Worm (Caenorhabditis elegans): ENCODE data around the gene lipl-1.

- TF ChIP-seq ceh-16 (tag; optimal IDR thresholded peaks at IDR 0.05) (no peak), aly-2 (tag; optimal IDR thresholded peaks at IDR 0.05) (no peak), unc-39 (tag; optimal IDR thresholded peaks at IDR 0.05) (no peak), lin-39 (tag; optimal IDR thresholded peaks at IDR 0.05) (no peak), snpc-4 (tag; optimal IDR thresholded peaks at IDR 0.05) (no peak), ama-1 (optimal IDR thresholded peaks at IDR 0.05) (no peak), unc-55 (GFP tag; optimal IDR thresholded peaks at IDR 0.05) (no peak), elt-1 (tag; optimal IDR thresholded peaks at IDR 0.05) (no peak), nhr-11 (tag; optimal IDR thresholded peaks at IDR 0.05) (no peak), mab-5 (tag; optimal IDR thresholded peaks at IDR 0.05) (no peak)
Measured at ce11 chrV:12906732-12907131, 13.1 kb upstream of the lipl-1 start, which contains the start of gene ttr-29.
